Fruit fly (Drosophila melanogaster): Measurements from ENCODE around the gene Lipt2.

- TF ChIP-seq CTCF (optimal IDR thresholded peaks at IDR 0.05) = no peak
- no peak for TF ChIP-seq CG8478 (optimal IDR thresholded peaks at IDR 0.05)
These were observed 8.0 kb upstream of the Lipt2 start for dm6 chr3R:4445083-4445482.

Data from S2 (cell line).